Fruit fly (Drosophila melanogaster) S2 (cell line): Measurements from ENCODE around the gene CG31606.

ENCODE experiments used
- CG8478 ChIP-seq: fragments of >200 bp; optimal IDR thresholded peaks from 2 replicates; lab custom pipeline; 2018
- CTCF ChIP-seq, 2 experiments: fragments of >200 bp; optimal IDR thresholded peaks; 2 replicates each; lab custom pipeline; 2018

DNA sequence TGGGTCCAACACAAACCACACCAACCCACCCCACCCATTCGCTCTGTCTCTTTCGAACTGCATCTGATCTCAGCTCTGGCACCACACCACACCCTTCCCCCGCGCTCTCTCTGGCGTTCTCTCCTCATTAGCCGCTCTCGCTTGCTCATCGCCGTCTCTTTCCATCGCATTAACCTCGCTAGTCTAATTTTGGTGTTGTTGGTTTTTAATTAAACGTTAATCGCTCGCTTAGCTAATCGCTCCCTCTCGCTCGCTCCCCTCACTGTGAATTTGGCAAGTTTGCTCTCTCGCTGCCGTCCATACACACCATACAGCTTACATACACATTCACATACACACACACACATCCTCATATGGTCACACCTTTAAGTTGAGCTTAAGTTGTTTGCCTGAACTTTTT is 43.3 kb upstream of the CG31606 start:
- TF ChIP-seq CTCF (optimal IDR thresholded peaks at IDR 0.05; lab: Kevin White, UChicago) (no peak), CG8478 (lab: Kevin White, UChicago) (no peak)
